Fruit fly (Drosophila melanogaster) whole organism, pupa: ENCODE results near the gene enc.

Source experiments
- CG10348 ChIP-seq: fragments of 200-800 bp; sonication (Bioruptor generic); IDR thresholded peaks from 2 replicates; pipeline ENCODE4 v1.3.6; 2022; ENCODE audit warnings: missing biosample characterization, missing genetic modification characterization
- CG12605 ChIP-seq: fragments of 200-800 bp; sonication (Bioruptor generic); IDR thresholded peaks from 2 replicates; pipeline ENCODE4 v1.3.6; 2022; ENCODE audit warnings: missing biosample characterization, missing genetic modification characterization
- CG13204 ChIP-seq: fragments of 200-800 bp; sonication (Bioruptor generic); optimal IDR thresholded peaks from 2 replicates; lab custom pipeline; 2018; ENCODE audit warnings: missing biosample characterization, mild to moderate bottlenecking, missing genetic modification characterization, moderate library complexity
- CG14655 ChIP-seq: fragments of 200-800 bp; sonication (Bioruptor generic); optimal IDR thresholded peaks from 3 replicates; lab custom pipeline; 2017; ENCODE audit warnings: mild to moderate bottlenecking, missing biosample characterization, missing genetic modification reagents, missing genetic modification characterization
- CG15710 ChIP-seq: fragments of 200-800 bp; sonication (Bioruptor generic); optimal IDR thresholded peaks from 2 replicates; lab custom pipeline; 2018; ENCODE audit warnings: missing biosample characterization, mild to moderate bottlenecking, missing genetic modification characterization, moderate library complexity
- CG17806 ChIP-seq: fragments of 200-800 bp; sonication (Bioruptor generic); optimal IDR thresholded peaks from 2 replicates; lab custom pipeline; 2018; ENCODE audit warnings: missing biosample characterization, mild to moderate bottlenecking, missing genetic modification characterization, moderate library complexity
- CG32121 ChIP-seq: fragments of 200-800 bp; sonication (Bioruptor generic); IDR thresholded peaks from 2 replicates; pipeline ENCODE4 v1.3.6; 2022; ENCODE audit warnings: missing biosample characterization, missing genetic modification characterization
- CG34367 ChIP-seq: fragments of 200-800 bp; sonication (Bioruptor generic); optimal IDR thresholded peaks from 2 replicates; lab custom pipeline; 2018; ENCODE audit warnings: missing biosample characterization, mild to moderate bottlenecking, missing genetic modification characterization
- CG4496 ChIP-seq: fragments of 200-800 bp; sonication (Bioruptor generic); IDR thresholded peaks from 3 replicates; pipeline ENCODE4 v1.3.6; 2022; ENCODE audit warnings: missing biosample characterization, missing genetic modification characterization
- CG8159 ChIP-seq: fragments of 200-800 bp; sonication (Bioruptor generic); optimal IDR thresholded peaks from 3 replicates; lab custom pipeline; 2018; ENCODE audit warnings: missing biosample characterization, mild to moderate bottlenecking, missing genetic modification characterization, moderate library complexity
- CG8301 ChIP-seq: fragments of 200-800 bp; sonication (Bioruptor generic); optimal IDR thresholded peaks from 2 replicates; lab custom pipeline; 2018; ENCODE audit warnings: missing biosample characterization, mild to moderate bottlenecking, missing genetic modification characterization
- CG9948 ChIP-seq: fragments of 200-800 bp; sonication (Bioruptor generic); optimal IDR thresholded peaks from 2 replicates; lab custom pipeline; 2018; ENCODE audit warnings: missing biosample characterization, mild to moderate bottlenecking, missing genetic modification characterization, moderate library complexity
- D1 ChIP-seq: fragments of 200-800 bp; sonication (Bioruptor generic); optimal IDR thresholded peaks from 2 replicates; lab custom pipeline; 2018; ENCODE audit warnings: missing biosample characterization, mild to moderate bottlenecking, missing genetic modification characterization, moderate library complexity
- EcR ChIP-seq: fragments of 200-800 bp; sonication (Bioruptor generic); optimal IDR thresholded peaks from 3 replicates; lab custom pipeline; 2019; ENCODE audit warnings: missing biosample characterization, missing genetic modification characterization, mild to moderate bottlenecking, moderate library complexity, missing genetic modification reagents
- Ets98B ChIP-seq: fragments of 200-800 bp; sonication (Bioruptor generic); IDR thresholded peaks from 2 replicates; pipeline ENCODE4 v1.3.6; 2022; ENCODE audit warnings: missing biosample characterization, missing genetic modification characterization
- Pif1A ChIP-seq: fragments of 200-800 bp; sonication (Bioruptor generic); optimal IDR thresholded peaks from 3 replicates; lab custom pipeline; 2016; ENCODE audit warnings: missing biosample characterization, missing genetic modification characterization
- Pif1B ChIP-seq: fragments of 200-800 bp; sonication (Bioruptor generic); optimal IDR thresholded peaks from 3 replicates; lab custom pipeline; 2016; ENCODE audit warnings: missing biosample characterization, missing genetic modification characterization
- Snoo ChIP-seq: fragments of 200-800 bp; sonication (Bioruptor generic); optimal IDR thresholded peaks from 3 replicates; lab custom pipeline; 2017; ENCODE audit warnings: missing biosample characterization, mild to moderate bottlenecking, missing genetic modification characterization, inconsistent platforms
- fd96Ca ChIP-seq: fragments of 200-800 bp; sonication (Bioruptor generic); IDR thresholded peaks from 3 replicates; pipeline ENCODE4 v1.3.6; 2022; ENCODE audit warnings: missing biosample characterization, missing genetic modification characterization
- gl ChIP-seq: fragments of 200-800 bp; sonication (Bioruptor generic); optimal IDR thresholded peaks from 2 replicates; lab custom pipeline; 2018; ENCODE audit warnings: missing biosample characterization, mild to moderate bottlenecking, missing genetic modification characterization
- rn ChIP-seq: fragments of 200-800 bp; sonication (Bioruptor generic); IDR thresholded peaks from 2 replicates; pipeline ENCODE4 v1.3.6; 2022; ENCODE audit warnings: missing biosample characterization, missing genetic modification characterization

Gene enc

dm6 chr3L:3842981-3843701 lies 24.7 kb downstream of the enc start:
- TF ChIP-seq Pif1A (GFP tag; lab: Kevin White, UChicago) (no peak), CG34367 (tag; lab: Kevin White, UChicago) (no peak), Ets98B (no peak), fd96Ca (no peak), EcR (GFP tag; lab: Kevin White, UChicago) (no peak), CG32121 (GFP tag; lab: Robert Waterston, UW) (no peak), CG8159 (no peak)

DNA sequence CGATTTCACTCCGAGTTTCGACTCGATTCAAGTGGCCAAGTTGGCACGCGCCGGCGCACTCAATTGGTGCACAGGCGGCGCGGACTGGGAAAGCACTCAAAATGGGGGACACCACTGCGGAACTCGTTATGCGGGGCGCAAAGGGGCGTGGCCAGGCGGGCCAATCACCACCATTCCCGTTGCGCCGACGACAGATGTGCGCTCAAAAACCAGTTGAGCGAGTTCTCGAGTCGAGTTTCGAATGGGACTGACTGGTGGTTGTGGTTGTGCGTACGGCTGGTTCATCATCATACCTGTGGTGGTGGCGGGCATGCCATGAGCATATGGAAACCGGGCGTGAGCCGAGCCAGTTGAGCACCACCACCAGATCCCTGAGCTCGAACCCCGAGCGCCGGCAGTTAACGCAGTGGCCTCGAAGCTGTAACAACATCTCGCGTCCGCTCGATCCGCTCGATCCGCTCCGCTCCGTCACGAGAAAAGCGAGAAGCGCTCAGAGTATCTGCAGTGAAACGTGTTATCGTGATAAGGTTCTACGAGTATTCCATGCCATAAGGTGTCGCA lies 27.4 kb downstream of the enc start, which contains the start of gene Awh:
Gene Awh (plus strand): TSS at position 392 of the 561 bp plus-strand sequence.
- TF ChIP-seq CG15710 (no peak), CG13204 (GFP tag; lab: Kevin White, UChicago) (peak; percentile 50), Pif1B (GFP tag; lab: Kevin White, UChicago) (peak; percentile 3), fd96Ca (0 out of 3 replicates have a peak, but pooled peaks have one; percentile 18), D1 (tag; lab: Kevin White, UChicago) (no peak), CG12605 (GFP tag; lab: Robert Waterston, UW) (peak; percentile 40; the same call in 1 of the 2 replicates)

dm6 chr3L:3847810-3848326 lies 29.4 kb downstream of the enc start:
- TF ChIP-seq D1 (tag; lab: Kevin White, UChicago) (no peak), CG4496 (no peak), fd96Ca (no peak), CG17806 (tag; lab: Kevin White, UChicago) (no peak), Ets98B (no peak)
- TF ChIP-seq, all 21 proteins: peak for 0

dm6 chr3L:3848687-3849270 lies 30.3 kb downstream of the enc start:
- TF ChIP-seq gl (tag; lab: Kevin White, UChicago) (no peak), Ets98B (no peak), CG8159 (no peak), D1 (tag; lab: Kevin White, UChicago) (no peak), CG4496 (no peak), Pif1B (GFP tag; lab: Kevin White, UChicago) (no peak), CG15710 (no peak), EcR (GFP tag; lab: Kevin White, UChicago) (no peak)

DNA sequence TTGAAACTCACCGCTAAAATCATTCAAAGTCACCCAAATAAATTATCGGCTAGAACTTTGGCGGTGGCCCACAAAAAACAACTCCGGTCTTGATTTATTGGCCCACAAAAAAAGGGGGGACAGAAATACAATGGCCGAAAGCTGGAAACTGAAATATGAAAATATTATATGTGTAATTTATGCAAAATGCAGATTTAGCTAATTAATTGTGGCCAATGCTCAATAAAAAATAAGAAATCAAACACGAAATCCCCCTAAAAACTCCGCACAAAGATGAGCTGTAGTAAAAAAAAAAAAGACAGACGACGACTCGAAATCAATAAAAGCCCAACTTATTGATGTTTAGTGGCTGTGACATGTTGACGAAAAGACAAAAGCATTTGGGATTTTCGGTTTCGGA lies 31.3 kb downstream of the enc start:
- TF ChIP-seq rn (GFP tag; lab: Robert Waterston, UW), result no peak
- TF ChIP-seq, all 21 proteins: peak for 0

dm6 chr3L:3850477-3850876 lies 32.0 kb downstream of the enc start:
- TF ChIP-seq CG32121 (GFP tag; lab: Robert Waterston, UW) (no peak), CG12605 (GFP tag; lab: Robert Waterston, UW) (no peak), fd96Ca (no peak), CG13204 (GFP tag; lab: Kevin White, UChicago) (no peak), CG8301 (tag; lab: Kevin White, UChicago) (no peak), D1 (tag; lab: Kevin White, UChicago) (no peak), Snoo (tag; lab: Kevin White, UChicago) (no peak), gl (tag; lab: Kevin White, UChicago) (no peak), EcR (GFP tag; lab: Kevin White, UChicago) (no peak), Ets98B (no peak), Pif1A (GFP tag; lab: Kevin White, UChicago) (no peak), CG34367 (tag; lab: Kevin White, UChicago) (no peak), CG14655 (GFP tag; lab: Kevin White, UChicago) (no peak), CG10348 (GFP tag; lab: Robert Waterston, UW) (no peak), CG9948 (no peak)
- TF ChIP-seq, all 21 proteins: peak for 0

DNA sequence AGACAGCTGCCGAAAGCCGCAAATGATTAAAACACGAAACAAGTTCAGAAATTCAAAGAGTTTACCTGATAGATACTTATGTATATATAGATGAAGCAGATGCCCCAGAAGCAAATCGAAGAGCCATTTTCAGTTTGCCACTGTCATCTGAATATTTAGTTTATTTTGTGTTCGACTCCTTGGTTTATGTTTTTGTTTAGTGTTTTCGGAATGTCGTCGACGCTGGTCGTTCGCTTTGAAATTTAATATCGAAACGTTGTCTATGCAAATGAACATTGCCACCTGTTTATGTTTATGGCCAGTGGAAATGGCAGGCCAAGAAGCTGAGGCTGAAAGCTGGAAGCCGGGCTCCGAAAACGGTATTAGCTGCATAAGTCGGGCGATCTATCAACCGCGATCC lies 32.6 kb downstream of the enc start:
- TF ChIP-seq CG13204 (GFP tag; lab: Kevin White, UChicago), result no peak
- no peak for TF ChIP-seq fd96Ca
- no peak for TF ChIP-seq CG14655 (GFP tag; lab: Kevin White, UChicago)
- no peak for TF ChIP-seq gl (tag; lab: Kevin White, UChicago)
- no peak for TF ChIP-seq CG32121 (GFP tag; lab: Robert Waterston, UW)
- no peak for TF ChIP-seq Pif1A (GFP tag; lab: Kevin White, UChicago)
- TF ChIP-seq rn (GFP tag; lab: Robert Waterston, UW), result no peak
- no peak for TF ChIP-seq EcR (GFP tag; lab: Kevin White, UChicago)
- TF ChIP-seq CG15710, result no peak
- no peak for TF ChIP-seq D1 (tag; lab: Kevin White, UChicago)
- no peak for TF ChIP-seq CG17806 (tag; lab: Kevin White, UChicago)
- TF ChIP-seq CG10348 (GFP tag; lab: Robert Waterston, UW), result no peak
- TF ChIP-seq CG9948, result no peak
